Fruit fly (Drosophila melanogaster): Measurements from ENCODE around the gene CG1486.

Gene CG1486

DNA sequence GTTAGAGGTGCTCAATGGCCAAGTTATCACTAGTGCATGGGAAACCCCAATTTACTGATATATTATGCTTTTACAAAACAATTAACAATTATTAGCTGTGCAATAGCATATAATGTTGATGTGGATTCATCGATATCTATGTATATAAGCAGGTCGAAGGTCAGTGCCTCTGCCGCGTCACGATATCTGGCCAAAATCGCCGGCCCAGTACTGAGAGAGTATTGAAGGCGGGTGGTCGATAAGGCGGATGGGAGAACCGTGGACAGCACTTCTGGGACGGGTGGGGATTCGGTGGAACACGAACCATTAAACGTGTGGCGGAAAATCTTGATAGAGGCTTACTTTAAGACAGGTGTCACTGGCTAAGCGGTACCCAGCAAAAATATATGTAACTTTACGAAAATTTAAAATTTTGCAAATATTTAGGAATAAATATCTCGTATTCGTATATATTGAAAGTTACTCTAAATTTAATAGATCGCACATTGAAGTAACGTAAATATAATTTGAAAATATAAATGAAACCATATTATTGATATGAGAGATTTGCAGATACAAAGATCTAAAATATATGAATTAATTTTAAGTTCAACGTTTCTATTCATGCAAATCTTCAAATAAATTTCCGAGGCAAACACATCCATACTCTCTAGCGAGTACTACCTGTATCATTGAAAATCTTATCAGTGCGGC lies 1.4 kb upstream of the CG1486 start (continued):
- TF ChIP-seq nerfin-1 (tag; optimal IDR thresholded peaks at IDR 0.05) (peak; percentile 50), hbn (GFP tag; IDR thresholded peaks at IDR 0.05; ENCODE audit: partially characterized antibody) (no peak), CG13424 (tag; optimal IDR thresholded peaks at IDR 0.05) (peak; percentile 79), CG9437 (GFP tag; optimal IDR thresholded peaks at IDR 0.05) (no peak), sens (GFP tag) (peak; percentile 41), sc (optimal IDR thresholded peaks at IDR 0.05) (no peak), sc (GFP tag; optimal IDR thresholded peaks at IDR 0.05) (peak; percentile 6), ftz-f1 (GFP tag; optimal IDR thresholded peaks at IDR 0.05) (peak; percentile 16), CG4707 (GFP tag; optimal IDR thresholded peaks at IDR 0.05) (no peak), peb (GFP tag; IDR thresholded peaks at IDR 0.05) (no peak), CG9609 (GFP tag; optimal IDR thresholded peaks at IDR 0.05) (no peak), CG10147 (GFP tag; optimal IDR thresholded peaks at IDR 0.05) (peak; percentile 54), schlank (tag; optimal IDR thresholded peaks at IDR 0.05) (no peak), eve (GFP tag; optimal IDR thresholded peaks at IDR 0.05) (no peak), CG9932 (GFP tag; IDR thresholded peaks at IDR 0.05) (0 out of 2 replicates have a peak, but pooled peaks have one; percentile 4), ATbp (GFP tag; optimal IDR thresholded peaks at IDR 0.05) (no peak), CG7372 (GFP tag; IDR thresholded peaks at IDR 0.05) (peak; percentile 50; the same call in 1 of the 2 replicates), Max (GFP tag; optimal IDR thresholded peaks at IDR 0.05) (peak; percentile 31), CG4424 (GFP tag; optimal IDR thresholded peaks at IDR 0.05) (peak; percentile 51), CG13296 (GFP tag; optimal IDR thresholded peaks at IDR 0.05) (peak; percentile 82), unc-4 (GFP tag; IDR thresholded peaks at IDR 0.05; ENCODE audit: partially characterized antibody) (no peak), CG17359 (tag; optimal IDR thresholded peaks at IDR 0.05) (peak; percentile 65), Taf1 (GFP tag; IDR thresholded peaks at IDR 0.05) (no peak), CG8924 (tag; optimal IDR thresholded peaks at IDR 0.05) (peak; percentile 19), phol (tag; optimal IDR thresholded peaks at IDR 0.05) (peak; percentile 69), Dbx (GFP tag; IDR thresholded peaks at IDR 0.05) (0 out of 3 replicates have a peak, but pooled peaks have one; percentile 48), onecut (GFP tag; IDR thresholded peaks at IDR 0.05) (no peak), E2f1 (GFP tag; IDR thresholded peaks at IDR 0.05) (peak; percentile 60), Gsc (GFP tag; IDR thresholded peaks at IDR 0.05) (no peak), Kr (GFP tag; optimal IDR thresholded peaks at IDR 0.05) (no peak), CG7357 (GFP tag; IDR thresholded peaks at IDR 0.05) (0 out of 3 replicates have a peak, but pooled peaks have one; percentile 13), CG16813 (GFP tag; IDR thresholded peaks at IDR 0.05; ENCODE audit: partially characterized antibody) (no peak), tap (tag; optimal IDR thresholded peaks at IDR 0.05) (peak; percentile 51), rib (GFP tag; IDR thresholded peaks at IDR 0.05) (0 out of 2 replicates have a peak, but pooled peaks have one; percentile 14), fd96Cb (tag; optimal IDR thresholded peaks at IDR 0.05) (peak; percentile 59), ind (GFP tag; optimal IDR thresholded peaks at IDR 0.05) (peak; percentile 54), Fer3 (tag; optimal IDR thresholded peaks at IDR 0.05) (peak; percentile 61), CG10267 (tag; optimal IDR thresholded peaks at IDR 0.05) (peak; percentile 56), Xrp1 (GFP tag; IDR thresholded peaks at IDR 0.05) (peak; percentile 56; the same call in 1 of the 2 replicates), CkIIα-i1 (GFP tag; IDR thresholded peaks at IDR 0.05) (no peak), CG11093 (GFP tag; IDR thresholded peaks at IDR 0.05) (0 out of 3 replicates have a peak, but pooled peaks have one; percentile 41), D19A (tag; optimal IDR thresholded peaks at IDR 0.05) (peak; percentile 63), CG13775 (GFP tag; optimal IDR thresholded peaks at IDR 0.05) (peak; percentile 56), CG10979 (tag; optimal IDR thresholded peaks at IDR 0.05) (peak; percentile 65), Asciz (GFP tag; optimal IDR thresholded peaks at IDR 0.05) (peak; percentile 52), CG30020 (tag; optimal IDR thresholded peaks at IDR 0.05) (peak; percentile 4), eyg (GFP tag; optimal IDR thresholded peaks at IDR 0.05) (no peak), D19B (GFP tag; optimal IDR thresholded peaks at IDR 0.05) (peak; percentile 50), bcd (GFP tag; optimal IDR thresholded peaks at IDR 0.05) (peak; percentile 47)
